Fruit fly (Drosophila melanogaster) whole organism, embryonic: ENCODE results near the gene mRpL16.

Source experiments
- Asciz ChIP-seq: fragments of 200-800 bp; sonication (Bioruptor generic); optimal IDR thresholded peaks from 2 replicates; lab custom pipeline; 2017; ENCODE audit warnings: missing biosample characterization, mild to moderate bottlenecking, missing genetic modification characterization, missing genetic modification reagents
- CG10147 ChIP-seq: fragments of 200-800 bp; sonication (Bioruptor generic); optimal IDR thresholded peaks from 2 replicates; lab custom pipeline; 2019; ENCODE audit warnings: missing biosample characterization, mild to moderate bottlenecking, missing genetic modification characterization, moderate library complexity
- CG10431 ChIP-seq: fragments of 200-800 bp; sonication (Bioruptor generic); optimal IDR thresholded peaks from 3 replicates; lab custom pipeline; 2018; ENCODE audit warnings: missing biosample characterization, mild to moderate bottlenecking, missing genetic modification characterization
- CG10654 ChIP-seq: fragments of 200-800 bp; sonication (Bioruptor generic); optimal IDR thresholded peaks from 2 replicates; lab custom pipeline; 2016; ENCODE audit warnings: missing biosample characterization, missing genetic modification characterization
- CG12071 ChIP-seq: fragments of 200-800 bp; sonication (Bioruptor generic); optimal IDR thresholded peaks from 3 replicates; lab custom pipeline; 2018; ENCODE audit warnings: missing biosample characterization, mild to moderate bottlenecking, missing genetic modification characterization
- CG12219 ChIP-seq: fragments of 200-800 bp; sonication (Bioruptor generic); optimal IDR thresholded peaks from 3 replicates; lab custom pipeline; 2018; ENCODE audit warnings: missing biosample characterization, mild to moderate bottlenecking, missing genetic modification characterization
- CG12744 ChIP-seq: fragments of 200-800 bp; sonication (Bioruptor generic); optimal IDR thresholded peaks from 2 replicates; lab custom pipeline; 2016; ENCODE audit warnings: missing biosample characterization, missing genetic modification characterization
- CG16815 ChIP-seq: fragments of 200-800 bp; sonication (Bioruptor generic); optimal IDR thresholded peaks from 3 replicates; lab custom pipeline; 2017; ENCODE audit warnings: missing biosample characterization, mild to moderate bottlenecking, missing genetic modification characterization
- CG2712 ChIP-seq: fragments of 200-800 bp; optimal IDR thresholded peaks from 3 replicates; lab custom pipeline; 2019; ENCODE audit warnings: missing biosample characterization, mild to moderate bottlenecking, missing genetic modification characterization, moderate library complexity
- CG4707 ChIP-seq: fragments of 200-800 bp; sonication (Bioruptor generic); optimal IDR thresholded peaks from 2 replicates; lab custom pipeline; 2018; ENCODE audit warnings: missing biosample characterization, mild to moderate bottlenecking, missing genetic modification characterization, moderate library complexity
- CG4820 ChIP-seq: fragments of 200-800 bp; sonication (Bioruptor generic); optimal IDR thresholded peaks from 3 replicates; lab custom pipeline; 2016; ENCODE audit warnings: missing biosample characterization, missing genetic modification characterization
- CG4854 ChIP-seq: fragments of 200-800 bp; sonication (Bioruptor generic); optimal IDR thresholded peaks from 2 replicates; lab custom pipeline; 2016; ENCODE audit warnings: missing biosample characterization, missing genetic modification characterization, inconsistent platforms
- CG6791 ChIP-seq: fragments of 200-800 bp; sonication (Bioruptor generic); IDR thresholded peaks from 3 replicates; pipeline ENCODE4 v1.3.6; 2022; ENCODE audit warnings: missing biosample characterization, missing genetic modification characterization; ENCODE audit not compliant: partially characterized antibody
- CG6854 ChIP-seq: fragments of 200-800 bp; sonication (Bioruptor generic); optimal IDR thresholded peaks from 3 replicates; lab custom pipeline; 2017; ENCODE audit warnings: missing biosample characterization, mild to moderate bottlenecking, missing genetic modification characterization
- CG9797 ChIP-seq: fragments of 200-800 bp; sonication (Bioruptor generic); optimal IDR thresholded peaks from 3 replicates; lab custom pipeline; 2018; ENCODE audit warnings: missing biosample characterization, mild to moderate bottlenecking, missing genetic modification characterization
- CG9876 ChIP-seq: fragments of 200-800 bp; sonication (Bioruptor generic); optimal IDR thresholded peaks from 2 replicates; lab custom pipeline; 2016; ENCODE audit warnings: missing biosample characterization, missing genetic modification characterization
- Dad ChIP-seq: fragments of 200-800 bp; sonication (Bioruptor generic); optimal IDR thresholded peaks from 3 replicates; lab custom pipeline; 2016; ENCODE audit warnings: missing biosample characterization, missing genetic modification characterization
- Doc2 ChIP-seq: fragments of 200-800 bp; sonication (Bioruptor generic); IDR thresholded peaks from 2 replicates; pipeline ENCODE4 v1.3.6; 2022; ENCODE audit warnings: missing biosample characterization, missing genetic modification characterization
- Hr3 ChIP-seq: fragments of 200-800 bp; sonication (Bioruptor generic); optimal IDR thresholded peaks from 3 replicates; lab custom pipeline; 2016; ENCODE audit warnings: missing biosample characterization, missing genetic modification characterization
- Hr51 ChIP-seq, 2 experiments: fragments of 200-800 bp; sonication (Bioruptor generic); optimal IDR thresholded peaks; 2 replicates in 1 of 2; 3 replicates in 1 of 2; lab custom pipeline; 2016 to 2018; ENCODE audit warnings: missing biosample characterization in 2 of 2, missing genetic modification characterization in 2 of 2, mild to moderate bottlenecking in 1 of 2, moderate library complexity in 1 of 2
- Hsf ChIP-seq: fragments of 200-800 bp; sonication (Bioruptor generic); optimal IDR thresholded peaks from 3 replicates; lab custom pipeline; 2016; ENCODE audit warnings: missing biosample characterization, missing genetic modification characterization
- MTF-1 ChIP-seq: fragments of 200-800 bp; sonication (Bioruptor generic); optimal IDR thresholded peaks from 2 replicates; lab custom pipeline; 2018; ENCODE audit warnings: missing biosample characterization, mild to moderate bottlenecking, missing genetic modification characterization, borderline replicate concordance
- NFAT ChIP-seq: fragments of 200-800 bp; sonication (Bioruptor generic); IDR thresholded peaks from 2 replicates; pipeline ENCODE4 v1.3.6; 2022; ENCODE audit warnings: missing biosample characterization, missing genetic modification characterization
- Optix ChIP-seq: fragments of 200-800 bp; sonication (Bioruptor generic); IDR thresholded peaks from 3 replicates; pipeline ENCODE4 v1.3.6; 2022; ENCODE audit warnings: missing biosample characterization, missing genetic modification characterization
- Ptx1 ChIP-seq: fragments of 200-800 bp; sonication (Bioruptor generic); IDR thresholded peaks from 2 replicates; pipeline ENCODE4 v1.3.6; 2022; ENCODE audit warnings: missing biosample characterization, missing genetic modification characterization
- Sin3A ChIP-seq: fragments of >200 bp; optimal IDR thresholded peaks from 2 replicates; lab custom pipeline; 2018
- Sox100B ChIP-seq: fragments of 200-800 bp; sonication (Bioruptor generic); optimal IDR thresholded peaks from 3 replicates; lab custom pipeline; 2018; ENCODE audit warnings: missing biosample characterization, mild to moderate bottlenecking, missing genetic modification characterization
- Tbp ChIP-seq: fragments of >200 bp; optimal IDR thresholded peaks from 2 replicates; lab custom pipeline; 2018; ENCODE audit warnings: missing biosample characterization, missing genetic modification characterization
- Vsx1 ChIP-seq: fragments of 200-800 bp; sonication (Bioruptor generic); optimal IDR thresholded peaks from 2 replicates; lab custom pipeline; 2017; ENCODE audit warnings: missing biosample characterization, mild to moderate bottlenecking, missing genetic modification characterization, missing genetic modification reagents
- Xbp1 ChIP-seq: fragments of 200-800 bp; sonication (Bioruptor generic); optimal IDR thresholded peaks from 3 replicates; lab custom pipeline; 2016; ENCODE audit warnings: missing biosample characterization, mild to moderate bottlenecking, missing genetic modification characterization
- al ChIP-seq: fragments of 200-800 bp; sonication (Bioruptor generic); IDR thresholded peaks from 2 replicates; pipeline ENCODE4 v1.3.6; 2022; ENCODE audit warnings: missing biosample characterization, missing genetic modification characterization
- ara ChIP-seq: fragments of 200-800 bp; sonication (Bioruptor generic); IDR thresholded peaks from 2 replicates; pipeline ENCODE4 v1.3.6; 2022; ENCODE audit warnings: missing biosample characterization, missing genetic modification characterization
- ato ChIP-seq: fragments of 200-800 bp; sonication (Bioruptor generic); IDR thresholded peaks from 2 replicates; pipeline ENCODE4 v1.3.6; 2022; ENCODE audit warnings: missing biosample characterization, missing genetic modification characterization; ENCODE audit not compliant: partially characterized antibody
- ci ChIP-seq: fragments of 200-800 bp; sonication (Bioruptor generic); IDR thresholded peaks from 3 replicates; pipeline ENCODE4 v1.3.6; 2022; ENCODE audit warnings: missing biosample characterization, missing genetic modification characterization
- dimm ChIP-seq: fragments of 200-800 bp; sonication (Bioruptor generic); IDR thresholded peaks from 2 replicates; pipeline ENCODE4 v1.3.6; 2022; ENCODE audit warnings: missing biosample characterization, missing genetic modification characterization
- disco-r ChIP-seq: fragments of 200-800 bp; sonication (Bioruptor generic); optimal IDR thresholded peaks from 2 replicates; lab custom pipeline; 2016; ENCODE audit warnings: missing biosample characterization, missing genetic modification characterization
- grn ChIP-seq: fragments of 200-800 bp; sonication (Bioruptor generic); optimal IDR thresholded peaks from 3 replicates; lab custom pipeline; 2017; ENCODE audit warnings: missing biosample characterization, missing genetic modification characterization
- jumu ChIP-seq: fragments of 200-800 bp; sonication (Bioruptor generic); optimal IDR thresholded peaks from 3 replicates; lab custom pipeline; 2016; ENCODE audit warnings: missing biosample characterization, missing genetic modification characterization
- ken ChIP-seq: fragments of 200-800 bp; sonication (Bioruptor generic); IDR thresholded peaks from 3 replicates; pipeline ENCODE4 v1.3.6; 2022; ENCODE audit warnings: missing biosample characterization, missing genetic modification characterization
- kni ChIP-seq: fragments of 200-800 bp; sonication (Bioruptor generic); optimal IDR thresholded peaks from 3 replicates; lab custom pipeline; 2017; ENCODE audit warnings: mild to moderate bottlenecking, missing biosample characterization, missing genetic modification reagents, missing genetic modification characterization
- nerfin-1 ChIP-seq: fragments of 200-800 bp; sonication (Bioruptor generic); optimal IDR thresholded peaks from 3 replicates; lab custom pipeline; 2019; ENCODE audit warnings: missing biosample characterization, mild to moderate bottlenecking, missing genetic modification characterization, moderate library complexity
- nerfin-2 ChIP-seq: fragments of 200-800 bp; sonication (Bioruptor generic); IDR thresholded peaks from 2 replicates; pipeline ENCODE4 v1.3.6; 2022; ENCODE audit warnings: missing biosample characterization, missing genetic modification characterization; ENCODE audit not compliant: partially characterized antibody
- pnt ChIP-seq: fragments of 200-800 bp; sonication (Bioruptor generic); optimal IDR thresholded peaks from 3 replicates; lab custom pipeline; 2016; ENCODE audit warnings: missing biosample characterization, missing genetic modification characterization
- run ChIP-seq: fragments of 200-800 bp; sonication (Bioruptor generic); optimal IDR thresholded peaks from 3 replicates; lab custom pipeline; 2018; ENCODE audit warnings: missing biosample characterization, mild to moderate bottlenecking, missing genetic modification characterization
- stwl ChIP-seq: fragments of 200-800 bp; sonication (Bioruptor generic); optimal IDR thresholded peaks from 3 replicates; lab custom pipeline; 2018; ENCODE audit warnings: missing biosample characterization, mild to moderate bottlenecking, missing genetic modification characterization, moderate library complexity
- tap ChIP-seq: fragments of 200-800 bp; optimal IDR thresholded peaks from 3 replicates; lab custom pipeline; 2019; ENCODE audit warnings: missing biosample characterization, mild to moderate bottlenecking, missing genetic modification characterization, moderate library complexity
- tna ChIP-seq: fragments of 200-800 bp; sonication (Bioruptor generic); IDR thresholded peaks from 2 replicates; pipeline ENCODE4 v1.3.6; 2022; ENCODE audit warnings: missing biosample characterization, missing genetic modification characterization; ENCODE audit not compliant: partially characterized antibody
- unpg ChIP-seq: fragments of 200-800 bp; sonication (Bioruptor generic); optimal IDR thresholded peaks from 3 replicates; lab custom pipeline; 2018; ENCODE audit warnings: missing biosample characterization, mild to moderate bottlenecking, missing genetic modification characterization, moderate library complexity
- vvl ChIP-seq: fragments of 200-800 bp; sonication (Bioruptor generic); IDR thresholded peaks from 2 replicates; pipeline ENCODE4 v1.3.6; 2022; ENCODE audit warnings: missing biosample characterization, missing genetic modification characterization
- z ChIP-seq: fragments of 200-800 bp; sonication (Bioruptor generic); IDR thresholded peaks from 3 replicates; pipeline ENCODE4 v1.3.6; 2022; ENCODE audit warnings: missing biosample characterization, missing genetic modification characterization
- zen ChIP-seq: fragments of 200-800 bp; sonication (Bioruptor generic); optimal IDR thresholded peaks from 3 replicates; lab custom pipeline; 2018; ENCODE audit warnings: missing biosample characterization, mild to moderate bottlenecking, missing genetic modification characterization, moderate library complexity

Gene mRpL16

DNA sequence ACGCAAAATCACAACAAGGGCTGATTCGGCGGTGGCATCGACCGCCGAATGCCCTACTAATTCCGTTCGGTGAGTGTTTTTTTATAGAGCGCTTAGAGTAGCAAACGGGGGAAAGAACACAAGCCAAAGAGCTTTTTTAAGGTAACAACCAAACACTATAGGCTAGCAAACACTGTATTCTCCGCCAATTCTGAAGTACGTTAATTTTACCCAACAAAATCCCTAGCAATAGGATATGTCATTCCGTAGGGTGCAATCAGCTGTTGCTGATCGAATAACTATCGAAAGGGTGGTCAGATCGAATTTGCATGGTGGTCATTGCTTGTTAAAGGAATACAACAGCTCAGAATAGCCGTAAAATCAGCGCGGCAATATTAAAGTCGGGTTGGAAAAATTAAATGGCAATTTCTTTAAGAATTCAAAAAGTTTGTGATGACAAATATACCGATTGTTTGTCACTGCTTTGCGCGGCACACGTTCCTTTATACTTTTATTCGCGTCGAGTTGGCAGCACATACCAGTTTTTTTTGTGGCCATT, 17.7 kb downstream of the mRpL16 start, which contains the start of gene mip130 (continued):
- TF ChIP-seq tna (GFP tag; lab: Robert Waterston, UW) (0 out of 2 replicates have a peak, but pooled peaks have one; percentile 18), ci (GFP tag; lab: Robert Waterston, UW) (no peak), jumu (peak; percentile 61), CG9797 (GFP tag; lab: Kevin White, UChicago) (no peak), stwl (peak; percentile 42), Hr3 (peak; percentile 52), Optix (peak; percentile 17; the same call in 1 of the 3 replicates), MTF-1 (GFP tag; lab: Kevin White, UChicago) (no peak), tap (no peak), CG10654 (peak; percentile 9), dimm (GFP tag; lab: Robert Waterston, UW) (no peak), run (tag; lab: Kevin White, UChicago) (no peak), CG4820 (GFP tag; lab: Kevin White, UChicago) (peak; percentile 17), CG4854 (GFP tag; lab: Kevin White, UChicago) (no peak), Sox100B (GFP tag; lab: Kevin White, UChicago) (no peak), Vsx1 (no peak), ato (GFP tag; lab: Robert Waterston, UW) (no peak), CG16815 (no peak), nerfin-2 (GFP tag; lab: Robert Waterston, UW) (no peak), Hr51 (GFP tag; optimal IDR thresholded peaks at IDR 0.05; lab: Kevin White, UChicago) (peak in 1 of 2 experiments; percentile 51), Xbp1 (GFP tag; lab: Kevin White, UChicago) (peak; percentile 25), CG12744 (GFP tag; lab: Kevin White, UChicago) (no peak), NFAT (GFP tag; lab: Robert Waterston, UW) (peak; percentile 32; the same call in 1 of the 2 replicates), ken (no peak), CG6854 (GFP tag; lab: Kevin White, UChicago) (no peak), Asciz (GFP tag; lab: Kevin White, UChicago) (no peak), Tbp (GFP tag; lab: Kevin White, UChicago) (no peak), disco-r (GFP tag; lab: Kevin White, UChicago) (no peak), ara (GFP tag; lab: Robert Waterston, UW) (no peak), z (GFP tag; lab: Robert Waterston, UW) (no peak), Doc2 (GFP tag; lab: Robert Waterston, UW) (no peak), grn (GFP tag; lab: Kevin White, UChicago) (no peak), pnt (GFP tag; lab: Kevin White, UChicago) (peak; percentile 46), Dad (GFP tag; lab: Kevin White, UChicago) (no peak), unpg (GFP tag; lab: Kevin White, UChicago) (peak; percentile 33), CG2712 (tag; lab: Kevin White, UChicago) (peak; percentile 56), CG12219 (peak; percentile 41), CG12071 (peak; percentile 6), Ptx1 (GFP tag; lab: Robert Waterston, UW) (peak; percentile 54), nerfin-1 (tag; lab: Kevin White, UChicago) (no peak), zen (tag; lab: Kevin White, UChicago) (no peak), CG10431 (GFP tag; lab: Kevin White, UChicago) (peak; percentile 12), vvl (GFP tag; lab: Robert Waterston, UW) (peak; percentile 19), Hsf (peak; percentile 9), Sin3A (lab: Kevin White, UChicago) (peak; percentile 58), CG9876 (GFP tag; lab: Kevin White, UChicago) (no peak), kni (GFP tag; lab: Kevin White, UChicago) (no peak), CG6791 (GFP tag; lab: Robert Waterston, UW) (peak; percentile 73), CG10147 (GFP tag; lab: Kevin White, UChicago) (peak; percentile 55), CG4707 (GFP tag; lab: Kevin White, UChicago) (no peak), al (GFP tag; lab: Robert Waterston, UW) (0 out of 2 replicates have a peak, but pooled peaks have one; percentile 34)
